Worm (Caenorhabditis elegans) whole organism, L4 larva: ENCODE data around the gene irld-28.
"Not testable (repeated sequence)": the region's sequence is repeated elsewhere in the genome, so short reads cannot be mapped to it uniquely, and the experiment has no call there.

Experiments
- D1046.2 ChIP-seq: fragments of 200-800 bp; sonication (Bioruptor generic); IDR thresholded peaks from 2 replicates; pipeline ENCODE4 v1.3.6; 2022; ENCODE audit warnings: missing genetic modification characterization, missing compliant biosample characterization
- F44E2.7 ChIP-seq: fragments of 200-800 bp; sonication (Bioruptor generic); IDR thresholded peaks from 2 replicates; pipeline ENCODE4 v2.1.2; 2022; ENCODE audit warnings: missing genetic modification characterization, missing compliant biosample characterization
- F49E8.2 ChIP-seq: sonication (generic microtip); optimal IDR thresholded peaks from 2 replicates; lab custom pipeline; 2016; ENCODE audit warnings: missing compliant biosample characterization, mild to moderate bottlenecking, missing genetic modification characterization, borderline replicate concordance
- T26A8.4 ChIP-seq: fragments of 200-800 bp; sonication (Bioruptor generic); IDR thresholded peaks from 2 replicates; pipeline ENCODE4 v1.3.6; 2022; ENCODE audit warnings: missing genetic modification characterization, missing compliant biosample characterization
- Y5F2A.4 ChIP-seq: fragments of 200-800 bp; sonication (Bioruptor generic); optimal IDR thresholded peaks from 2 replicates; lab custom pipeline; 2018; ENCODE audit warnings: mild to moderate bottlenecking, missing genetic modification characterization, missing compliant biosample characterization
- Y75B8A.6 ChIP-seq: fragments of 200-800 bp; sonication (Bioruptor generic); IDR thresholded peaks from 2 replicates; pipeline ENCODE4 v1.3.6; 2022; ENCODE audit warnings: missing genetic modification reagents, missing genetic modification characterization, missing compliant biosample characterization
- aly-2 ChIP-seq: sonication (generic microtip); optimal IDR thresholded peaks from 2 replicates; lab custom pipeline; 2018; ENCODE audit warnings: missing biosample characterization, missing genetic modification characterization
- ces-1 ChIP-seq: fragments of 150-350 bp; sonication (generic microtip); optimal IDR thresholded peaks from 4 replicates; lab custom pipeline; 2014; ENCODE audit warnings: missing biosample characterization, missing genetic modification reagents, missing genetic modification characterization
- ctbp-1 ChIP-seq: fragments of 200-800 bp; sonication (Bioruptor generic); IDR thresholded peaks from 2 replicates; pipeline ENCODE4 v1.3.6; 2022; ENCODE audit warnings: missing genetic modification reagents, missing genetic modification characterization, missing compliant biosample characterization
- daf-16 ChIP-seq, 3 experiments: sonication (generic microtip); optimal IDR thresholded peaks; 2 replicates each; lab custom pipeline; 2016 to 2017; ENCODE audit warnings: missing genetic modification characterization in 3 of 3, missing genetic modification reagents in 3 of 3, mild to moderate bottlenecking in 2 of 3, missing compliant biosample characterization in 2 of 3, missing biosample characterization in 1 of 3, moderate library complexity in 1 of 3
- dmd-6 ChIP-seq: fragments of 200-800 bp; sonication (Bioruptor generic); IDR thresholded peaks from 2 replicates; pipeline ENCODE4 v1.3.6; 2022; ENCODE audit warnings: missing genetic modification reagents, missing genetic modification characterization, missing compliant biosample characterization
- dmd-9 ChIP-seq: fragments of 200-800 bp; sonication (Bioruptor generic); IDR thresholded peaks from 2 replicates; pipeline ENCODE4 v1.3.6; 2022; ENCODE audit warnings: missing genetic modification reagents, missing genetic modification characterization, missing compliant biosample characterization
- duxl-1 ChIP-seq: sonication (generic microtip); optimal IDR thresholded peaks from 2 replicates; lab custom pipeline; 2016; ENCODE audit warnings: mild to moderate bottlenecking, missing genetic modification characterization, moderate library complexity, missing compliant biosample characterization; ENCODE audit not compliant: poor library complexity
- dve-1 ChIP-seq: sonication (generic microtip); optimal IDR thresholded peaks from 2 replicates; lab custom pipeline; 2017; ENCODE audit warnings: antibody characterized with exemption, mild to moderate bottlenecking, missing genetic modification characterization, missing compliant biosample characterization; ENCODE audit not compliant: insufficient read depth
- hif-1 ChIP-seq, 2 experiments: sonication (generic microtip); optimal IDR thresholded peaks; 2 replicates each; lab custom pipeline; 2016 to 2017; ENCODE audit warnings: missing compliant biosample characterization in 2 of 2, missing genetic modification characterization in 2 of 2, missing genetic modification reagents in 2 of 2, missing genotype in 2 of 2, mild to moderate bottlenecking in 1 of 2
- hlh-11 ChIP-seq: fragments of 200-800 bp; sonication (Bioruptor generic); optimal IDR thresholded peaks from 2 replicates; lab custom pipeline; 2018; ENCODE audit warnings: mild to moderate bottlenecking, missing genetic modification characterization, missing compliant biosample characterization
- lim-7 ChIP-seq: fragments of 200-800 bp; sonication (Bioruptor generic); IDR thresholded peaks from 2 replicates; pipeline ENCODE4 v1.3.6; 2022; ENCODE audit warnings: missing genetic modification characterization, missing compliant biosample characterization
- lin-1 ChIP-seq: fragments of 200-800 bp; sonication (Bioruptor generic); IDR thresholded peaks from 2 replicates; pipeline ENCODE4 v1.3.6; 2022; ENCODE audit warnings: missing genetic modification reagents, missing genetic modification characterization, missing compliant biosample characterization
- lin-29 ChIP-seq: fragments of 200-800 bp; sonication (Bioruptor generic); IDR thresholded peaks from 2 replicates; pipeline ENCODE4 v1.3.6; 2022; ENCODE audit warnings: missing genetic modification reagents, missing genetic modification characterization, missing compliant biosample characterization
- nhr-10 ChIP-seq: fragments of 150-350 bp; optimal IDR thresholded peaks from 2 replicates; lab custom pipeline; 2014; ENCODE audit warnings: missing biosample characterization, missing genetic modification characterization
- nhr-102 ChIP-seq: sonication (generic microtip); optimal IDR thresholded peaks from 2 replicates; lab custom pipeline; 2016; ENCODE audit warnings: mild to moderate bottlenecking, missing genetic modification characterization, moderate library complexity, missing compliant biosample characterization
- nhr-111 ChIP-seq: fragments of 200-800 bp; sonication (Bioruptor generic); optimal IDR thresholded peaks from 2 replicates; lab custom pipeline; 2018; ENCODE audit warnings: mild to moderate bottlenecking, missing genetic modification characterization, missing compliant biosample characterization
- nhr-28 ChIP-seq: fragments of 150-350 bp; optimal IDR thresholded peaks from 2 replicates; lab custom pipeline; 2014; ENCODE audit warnings: missing biosample characterization, missing genetic modification characterization
- nhr-48 ChIP-seq: sonication (generic microtip); optimal IDR thresholded peaks from 2 replicates; lab custom pipeline; 2016; ENCODE audit warnings: mild to moderate bottlenecking, missing genetic modification characterization, missing compliant biosample characterization
- nhr-6 ChIP-seq: fragments of 150-350 bp; optimal IDR thresholded peaks from 2 replicates; lab custom pipeline; 2014; ENCODE audit warnings: missing biosample characterization, missing genetic modification characterization
- nhr-77 ChIP-seq: fragments of 150-350 bp; optimal IDR thresholded peaks from 2 replicates; lab custom pipeline; 2014; ENCODE audit warnings: missing biosample characterization, missing genetic modification characterization
- php-3 ChIP-seq: fragments of 200-800 bp; sonication (Bioruptor generic); IDR thresholded peaks from 2 replicates; pipeline ENCODE4 v1.3.6; 2022; ENCODE audit warnings: missing genetic modification reagents, missing genetic modification characterization, missing compliant biosample characterization
- pqm-1 ChIP-seq: sonication (generic microtip); optimal IDR thresholded peaks from 2 replicates; lab custom pipeline; 2017; ENCODE audit warnings: missing biosample characterization, missing genetic modification characterization
- rbr-2 ChIP-seq: sonication (generic microtip); optimal IDR thresholded peaks from 2 replicates; lab custom pipeline; 2016; ENCODE audit warnings: missing genotype, missing genetic modification characterization, missing compliant biosample characterization
- saeg-2 ChIP-seq: fragments of 200-800 bp; sonication (Bioruptor generic); IDR thresholded peaks from 2 replicates; pipeline ENCODE4 v1.3.6; 2022; ENCODE audit warnings: missing genetic modification reagents, missing genetic modification characterization, missing compliant biosample characterization
- set-16 ChIP-seq: fragments of 200-800 bp; sonication (Bioruptor generic); IDR thresholded peaks from 2 replicates; pipeline ENCODE4 v1.3.6; 2022; ENCODE audit warnings: missing genetic modification reagents, missing genetic modification characterization, missing compliant biosample characterization
- snpc-4 ChIP-seq: fragments of 150-350 bp; optimal IDR thresholded peaks from 2 replicates; lab custom pipeline; 2014; ENCODE audit warnings: missing biosample characterization, missing genetic modification characterization
- spr-3 ChIP-seq: fragments of 200-800 bp; sonication (Bioruptor generic); optimal IDR thresholded peaks from 2 replicates; lab custom pipeline; 2018; ENCODE audit warnings: mild to moderate bottlenecking, missing genetic modification characterization, missing compliant biosample characterization
- tra-1 ChIP-seq: fragments of 200-800 bp; sonication (Bioruptor generic); IDR thresholded peaks from 2 replicates; pipeline ENCODE4 v1.3.6; 2022; ENCODE audit warnings: missing genetic modification reagents, missing genetic modification characterization, missing compliant biosample characterization
- unc-130 ChIP-seq: sonication (generic microtip); optimal IDR thresholded peaks from 2 replicates; lab custom pipeline; 2016; ENCODE audit warnings: missing genetic modification reagents, missing genetic modification characterization, missing compliant biosample characterization
- unc-62 ChIP-seq, 3 experiments: fragments of 150-350 bp in 1 of 3; sonication (generic microtip); optimal IDR thresholded peaks in 2 of 3; peaks in 1 of 3; 1 replicate in 1 of 3; 2 replicates in 2 of 3; lab custom pipeline; 2014 to 2017; ENCODE audit warnings: missing biosample characterization in 3 of 3, missing genetic modification characterization in 3 of 3, missing genetic modification reagents in 3 of 3, missing genotype in 1 of 3
- zag-1 ChIP-seq: fragments of 150-350 bp; optimal IDR thresholded peaks from 2 replicates; lab custom pipeline; 2014; ENCODE audit warnings: missing biosample characterization, missing genetic modification characterization
- zfp-3 ChIP-seq: fragments of 200-800 bp; sonication (Bioruptor generic); conservative IDR thresholded peaks from 2 replicates; pipeline ENCODE4 v1.3.6; 2022; ENCODE audit warnings: missing genetic modification reagents, missing genetic modification characterization, missing compliant biosample characterization
- zip-2 ChIP-seq: fragments of 150-350 bp; optimal IDR thresholded peaks from 2 replicates; lab custom pipeline; 2014; ENCODE audit warnings: missing biosample characterization, missing genetic modification characterization
- ztf-11 ChIP-seq: fragments of 150-350 bp; optimal IDR thresholded peaks from 2 replicates; lab custom pipeline; 2014; ENCODE audit warnings: missing biosample characterization, missing genetic modification characterization
- ztf-7 ChIP-seq: fragments of 150-350 bp; optimal IDR thresholded peaks from 2 replicates; lab custom pipeline; 2014; ENCODE audit warnings: missing biosample characterization, missing genetic modification characterization

Gene irld-28

ce11 chrV:2325052-2325451 is 11.0 kb downstream of the irld-28 start, which contains the start of gene pud-3:
pud-3 (minus strand) TSS chrV:2325152.
- TF ChIP-seq Y75B8A.6 (GFP tag; lab: Robert Waterston, UW) = no peak
- no peak for TF ChIP-seq daf-16 (GFP tag; optimal IDR thresholded peaks at IDR 0.05; lab: Kevin White, UChicago)
- peak; percentile 61 for TF ChIP-seq daf-16 (tag; optimal IDR thresholded peaks at IDR 0.05; lab: Kevin White, UChicago)
- no peak for TF ChIP-seq ztf-11 (tag; lab: Kevin White, UChicago)
- TF ChIP-seq set-16 (GFP tag; lab: Robert Waterston, UW) = no peak
- TF ChIP-seq ces-1 (GFP tag; lab: Kevin White, UChicago) = no peak
- no peak for TF ChIP-seq saeg-2 (GFP tag; lab: Robert Waterston, UW)
- TF ChIP-seq D1046.2 = no peak
- TF ChIP-seq T26A8.4 (GFP tag; lab: Robert Waterston, UW) = no peak
- TF ChIP-seq spr-3 = no peak
- no peak for TF ChIP-seq lim-7
- peak; percentile 10 for TF ChIP-seq dve-1 (tag; lab: Kevin White, UChicago)
- TF ChIP-seq zip-2 (tag; lab: Kevin White, UChicago) = no peak

ce11 chrV:2324260-2324659 is 11.8 kb downstream of the irld-28 start:
- TF ChIP-seq daf-16 (GFP tag; optimal IDR thresholded peaks at IDR 0.05; lab: Kevin White, UChicago) (no peak), daf-16 (tag; optimal IDR thresholded peaks at IDR 0.05; lab: Kevin White, UChicago) (peak; percentile 93), nhr-111 (GFP tag; lab: Kevin White, UChicago) (no peak), duxl-1 (no peak), nhr-102 (peak; percentile 57), unc-62 (GFP tag; optimal IDR thresholded peaks at IDR 0.05 in 1 of 2; lab: Kevin White, UChicago) (peak in 1 of 2 experiments; percentile 84), unc-62 (tag; optimal IDR thresholded peaks at IDR 0.05; lab: Kevin White, UChicago) (no peak), tra-1 (peak; percentile 38; the same call in 1 of the 2 replicates), php-3 (peak; percentile 87), dve-1 (tag; lab: Kevin White, UChicago) (peak; percentile 88), lin-1 (GFP tag; lab: Robert Waterston, UW) (peak; percentile 69; the same call in 1 of the 2 replicates), ztf-7 (no peak), pqm-1 (peak; percentile 90), nhr-28 (tag; lab: Kevin White, UChicago) (peak; percentile 85), hlh-11 (peak; percentile 74), dmd-6 (GFP tag; lab: Robert Waterston, UW) (peak; percentile 92), nhr-77 (tag; lab: Kevin White, UChicago) (peak; percentile 91), zfp-3 (no peak), nhr-10 (tag; lab: Kevin White, UChicago) (peak; percentile 21)

ce11 chrV:2322466-2322865 is 13.6 kb downstream of the irld-28 start, which contains the start of gene pud-1.2:
pud-1.2 (minus strand) TSS chrV:2322566.
- not testable (repeated sequence) for TF ChIP-seq lin-1 (GFP tag; lab: Robert Waterston, UW); Y5F2A.4; dmd-9 (GFP tag; lab: Robert Waterston, UW)

ce11 chrV:2321001-2321400 is 15.1 kb downstream of the irld-28 start, which contains the start of gene Y19D10B.6:
Y19D10B.6 (minus strand) TSS chrV:2321101.
- TF ChIP-seq aly-2 (tag; lab: Kevin White, UChicago); T26A8.4 (GFP tag; lab: Robert Waterston, UW); dve-1 (tag; lab: Kevin White, UChicago): not testable (repeated sequence)

- TF ChIP-seq snpc-4 (tag; lab: Kevin White, UChicago) (no peak), unc-130 (GFP tag; lab: Kevin White, UChicago) (no peak), lin-1 (GFP tag; lab: Robert Waterston, UW) (peak; percentile 73), lin-29 (GFP tag; lab: Robert Waterston, UW) (no peak), nhr-6 (no peak), ztf-7 (no peak), zag-1 (tag; lab: Kevin White, UChicago) (no peak), nhr-48 (tag; lab: Kevin White, UChicago) (peak; percentile 62), dmd-6 (GFP tag; lab: Robert Waterston, UW) (peak; percentile 99), nhr-77 (tag; lab: Kevin White, UChicago) (peak; percentile 89), php-3 (0 out of 2 replicates have a peak, but pooled peaks have one; percentile 20), F44E2.7 (GFP tag; lab: Robert Waterston, UW) (no peak), F49E8.2 (tag; lab: Kevin White, UChicago) (no peak), dve-1 (tag; lab: Kevin White, UChicago) (peak; percentile 86), hif-1 (tag; optimal IDR thresholded peaks at IDR 0.05; lab: Kevin White, UChicago) (no peak), daf-16 (GFP tag; optimal IDR thresholded peaks at IDR 0.05; lab: Kevin White, UChicago) (no peak), daf-16 (tag; optimal IDR thresholded peaks at IDR 0.05; lab: Kevin White, UChicago) (peak; percentile 84), nhr-28 (tag; lab: Kevin White, UChicago) (peak; percentile 81), ctbp-1 (GFP tag; lab: Robert Waterston, UW) (no peak), rbr-2 (tag; lab: Kevin White, UChicago) (no peak)
These were observed 27.8 kb downstream of the irld-28 start for ce11 chrV:2308246-2308645.
